Fruit fly (Drosophila melanogaster) whole organism, embryonic: ENCODE results near the gene trk.

ENCODE experiments used
- Atf6 ChIP-seq: fragments of 200-800 bp; sonication (Bioruptor generic); IDR thresholded peaks from 2 replicates; pipeline ENCODE4 v1.3.6; 2022; ENCODE audit warnings: missing biosample characterization, missing genetic modification characterization
- CG13624 ChIP-seq: fragments of 200-800 bp; sonication (Bioruptor generic); optimal IDR thresholded peaks from 2 replicates; lab custom pipeline; 2016; ENCODE audit warnings: missing biosample characterization, missing genetic modification characterization
- Rfx ChIP-seq: fragments of 200-800 bp; sonication (Bioruptor generic); IDR thresholded peaks from 2 replicates; pipeline ENCODE4 v1.3.6; 2022; ENCODE audit warnings: missing biosample characterization, missing genetic modification characterization
- TFAM ChIP-seq: fragments of 200-800 bp; sonication (Bioruptor generic); optimal IDR thresholded peaks from 2 replicates; lab custom pipeline; 2017; ENCODE audit warnings: missing biosample characterization, missing genetic modification characterization, inconsistent platforms
- ash1 ChIP-seq: fragments of 200-800 bp; sonication (Bioruptor generic); optimal IDR thresholded peaks from 2 replicates; lab custom pipeline; 2018; ENCODE audit warnings: missing biosample characterization, mild to moderate bottlenecking, missing genetic modification characterization
- ttk ChIP-seq: fragments of 200-800 bp; sonication (Bioruptor generic); IDR thresholded peaks from 2 replicates; pipeline ENCODE4 v2.1.2; 2022; ENCODE audit warnings: missing biosample characterization, missing genetic modification characterization
- unpg ChIP-seq: fragments of 200-800 bp; sonication (Bioruptor generic); optimal IDR thresholded peaks from 3 replicates; lab custom pipeline; 2018; ENCODE audit warnings: missing biosample characterization, mild to moderate bottlenecking, missing genetic modification characterization, moderate library complexity

dm6 chr2L:10261774-10262173 lies 10.3 kb downstream of the trk start:
- no peak for TF ChIP-seq Atf6 (GFP tag; lab: Robert Waterston, UW)
- no peak for TF ChIP-seq CG13624 (GFP tag; lab: Kevin White, UChicago)
- TF ChIP-seq Rfx (GFP tag; lab: Robert Waterston, UW): no peak
- no peak for TF ChIP-seq TFAM (GFP tag; lab: Kevin White, UChicago)
- TF ChIP-seq ttk (GFP tag; lab: Robert Waterston, UW): no peak
- no peak for TF ChIP-seq unpg (GFP tag; lab: Kevin White, UChicago)
- TF ChIP-seq ash1 (GFP tag; lab: Kevin White, UChicago): no peak
